Worm (Caenorhabditis elegans): ENCODE results near the gene ZC317.6.
"Not testable (repeated sequence)": the region's sequence is repeated elsewhere in the genome, so short reads cannot be mapped to it uniquely, and the experiment has no call there.

ce11 chrV:5470930-5471329 lies 2.5 kb upstream of the ZC317.6 start, which contains the start of gene ZC317.7:
- TF ChIP-seq nhr-21, R02D3.7, nhr-12, ceh-16, ztf-11 (tag; optimal IDR thresholded peaks at IDR 0.05): not testable (repeated sequence)
